Worm (Caenorhabditis elegans) whole organism, mixed stage, embryonic: ENCODE data around the gene col-137.
"Not testable (repeated sequence)": the region's sequence is repeated elsewhere in the genome, so short reads cannot be mapped to it uniquely, and the experiment has no call there.

Experiments
- M03D4.4 ChIP-seq: sonication (generic microtip); optimal IDR thresholded peaks from 2 replicates; lab custom pipeline; 2017; ENCODE audit warnings: mild to moderate bottlenecking, missing genetic modification characterization, missing compliant biosample characterization
- bed-3 ChIP-seq: fragments of 200-800 bp; sonication (Bioruptor generic); optimal IDR thresholded peaks from 3 replicates; lab custom pipeline; 2018; ENCODE audit warnings: mild to moderate bottlenecking, missing genetic modification characterization, moderate library complexity, missing compliant biosample characterization
- blmp-1 ChIP-seq: fragments of 150-350 bp; optimal IDR thresholded peaks from 2 replicates; lab custom pipeline; 2014; ENCODE audit warnings: missing biosample characterization, missing genetic modification characterization
- ceh-43 ChIP-seq: fragments of 200-800 bp; sonication (Bioruptor generic); optimal IDR thresholded peaks from 2 replicates; lab custom pipeline; 2018; ENCODE audit warnings: mild to moderate bottlenecking, missing genetic modification characterization, moderate library complexity, missing compliant biosample characterization
- ceh-83 ChIP-seq: fragments of 200-800 bp; sonication (Bioruptor generic); optimal IDR thresholded peaks from 2 replicates; lab custom pipeline; 2018; ENCODE audit warnings: mild to moderate bottlenecking, missing genetic modification characterization, missing compliant biosample characterization
- ces-1 ChIP-seq: fragments of 150-350 bp; optimal IDR thresholded peaks from 2 replicates; lab custom pipeline; 2014; ENCODE audit warnings: missing biosample characterization, missing genetic modification reagents, missing genetic modification characterization
- cnd-1 ChIP-seq: fragments of 200-800 bp; sonication (Bioruptor generic); optimal IDR thresholded peaks from 2 replicates; lab custom pipeline; 2018; ENCODE audit warnings: mild to moderate bottlenecking, missing genetic modification characterization, missing compliant biosample characterization
- drap-1 ChIP-seq: fragments of 200-800 bp; sonication (Bioruptor generic); optimal IDR thresholded peaks from 3 replicates; lab custom pipeline; 2018; ENCODE audit warnings: mild to moderate bottlenecking, missing genetic modification characterization, missing compliant biosample characterization
- elt-3 ChIP-seq: fragments of 150-350 bp; optimal IDR thresholded peaks from 2 replicates; lab custom pipeline; 2014; ENCODE audit warnings: missing biosample characterization, missing genetic modification characterization
- flh-1 ChIP-seq: fragments of 200-800 bp; sonication (Bioruptor generic); optimal IDR thresholded peaks from 2 replicates; lab custom pipeline; 2018; ENCODE audit warnings: mild to moderate bottlenecking, missing genetic modification characterization, moderate library complexity, missing compliant biosample characterization
- hlh-1 ChIP-seq: fragments of 150-350 bp; optimal IDR thresholded peaks from 2 replicates; lab custom pipeline; 2014; ENCODE audit warnings: missing biosample characterization, missing genetic modification reagents, missing genetic modification characterization
- lin-13 ChIP-seq: fragments of 150-350 bp; optimal IDR thresholded peaks from 2 replicates; lab custom pipeline; 2014; ENCODE audit warnings: missing biosample characterization, missing genetic modification characterization
- lin-32 ChIP-seq: fragments of 200-800 bp; sonication (Bioruptor generic); optimal IDR thresholded peaks from 2 replicates; lab custom pipeline; 2018; ENCODE audit warnings: mild to moderate bottlenecking, missing genetic modification characterization, missing compliant biosample characterization
- lsy-2 ChIP-seq: fragments of 150-350 bp; optimal IDR thresholded peaks from 2 replicates; lab custom pipeline; 2014; ENCODE audit warnings: missing biosample characterization, missing genetic modification characterization
- mab-5 ChIP-seq: fragments of 150-350 bp; optimal IDR thresholded peaks from 2 replicates; lab custom pipeline; 2014; ENCODE audit warnings: missing biosample characterization, missing genetic modification characterization
- mls-2 ChIP-seq: sonication (generic microtip); optimal IDR thresholded peaks from 2 replicates; lab custom pipeline; 2016; ENCODE audit warnings: mild to moderate bottlenecking, missing genetic modification characterization, moderate library complexity, missing compliant biosample characterization
- nhr-12 ChIP-seq: fragments of 150-350 bp; optimal IDR thresholded peaks from 2 replicates; lab custom pipeline; 2014; ENCODE audit warnings: missing biosample characterization, missing genetic modification characterization
- nhr-2 ChIP-seq: fragments of 150-350 bp; optimal IDR thresholded peaks from 2 replicates; lab custom pipeline; 2014; ENCODE audit warnings: missing biosample characterization, missing genetic modification characterization
- nhr-237 ChIP-seq: fragments of 150-350 bp; optimal IDR thresholded peaks from 2 replicates; lab custom pipeline; 2014; ENCODE audit warnings: missing biosample characterization, missing genetic modification characterization
- pha-4 ChIP-seq: fragments of 150-350 bp; optimal IDR thresholded peaks from 2 replicates; lab custom pipeline; 2018; ENCODE audit warnings: missing biosample characterization, missing genetic modification reagents, missing genetic modification characterization
- sem-2 ChIP-seq: fragments of 200-800 bp; sonication (Bioruptor generic); optimal IDR thresholded peaks from 2 replicates; lab custom pipeline; 2018; ENCODE audit warnings: mild to moderate bottlenecking, missing genetic modification characterization, missing compliant biosample characterization
- snpc-4 ChIP-seq: fragments of 150-350 bp; optimal IDR thresholded peaks from 2 replicates; lab custom pipeline; 2014; ENCODE audit warnings: missing biosample characterization, missing genetic modification characterization
- sptf-1 ChIP-seq: sonication (generic microtip); optimal IDR thresholded peaks from 2 replicates; lab custom pipeline; 2017; ENCODE audit warnings: mild to moderate bottlenecking, missing genetic modification characterization, moderate library complexity, missing compliant biosample characterization
- tbx-8 ChIP-seq: fragments of 200-800 bp; sonication (Bioruptor generic); optimal IDR thresholded peaks from 2 replicates; lab custom pipeline; 2018; ENCODE audit warnings: mild to moderate bottlenecking, missing genetic modification characterization, moderate library complexity, missing compliant biosample characterization
- unc-120 ChIP-seq: sonication (generic microtip); optimal IDR thresholded peaks from 2 replicates; lab custom pipeline; 2017; ENCODE audit warnings: missing genetic modification characterization, missing compliant biosample characterization; ENCODE audit not compliant: poor library complexity, severe bottlenecking
- unc-39 ChIP-seq: fragments of 150-350 bp; optimal IDR thresholded peaks from 2 replicates; lab custom pipeline; 2014; ENCODE audit warnings: missing biosample characterization, missing genetic modification characterization
- unc-62 ChIP-seq: fragments of 150-350 bp; optimal IDR thresholded peaks from 2 replicates; lab custom pipeline; 2014; ENCODE audit warnings: missing biosample characterization, missing genetic modification reagents, missing genetic modification characterization
- zip-8 ChIP-seq: fragments of 150-350 bp; optimal IDR thresholded peaks from 2 replicates; lab custom pipeline; 2014; ENCODE audit warnings: missing biosample characterization, missing genetic modification characterization
- ztf-11 ChIP-seq: fragments of 150-350 bp; optimal IDR thresholded peaks from 2 replicates; lab custom pipeline; 2014; ENCODE audit warnings: missing biosample characterization, missing genetic modification characterization

The col-137 gene

ce11 chrIV:16602676-16603075 is at the start of gene col-137:
Gene col-137, minus strand, starts transcription at chrIV:16602776.
- no peak for TF ChIP-seq drap-1 (GFP tag; lab: Kevin White, UChicago)
- TF ChIP-seq lin-13 (tag; lab: Kevin White, UChicago): no peak
- no peak for TF ChIP-seq lsy-2

- not testable (repeated sequence) for TF ChIP-seq sptf-1, hlh-1, nhr-237 (tag; lab: Kevin White, UChicago)
Observed at ce11 chrIV:16646192-16646544, 43.6 kb upstream of the col-137 start, which contains the start of gene Y51H4A.13. Gene Y51H4A.13, minus strand, starts transcription at chrIV:16646373.

- TF ChIP-seq nhr-2: no peak
- TF ChIP-seq mls-2 (tag; lab: Kevin White, UChicago): no peak
- no peak for TF ChIP-seq zip-8 (tag; lab: Kevin White, UChicago)
- TF ChIP-seq blmp-1: no peak
- no peak for TF ChIP-seq nhr-237 (tag; lab: Kevin White, UChicago)
- no peak for TF ChIP-seq lin-13 (tag; lab: Kevin White, UChicago)
- no peak for TF ChIP-seq sem-2 (GFP tag; lab: Kevin White, UChicago)
- no peak for TF ChIP-seq lin-32 (GFP tag; lab: Kevin White, UChicago)
- TF ChIP-seq elt-3 (tag; lab: Kevin White, UChicago): no peak
- TF ChIP-seq nhr-12 (tag; lab: Kevin White, UChicago): no peak
- TF ChIP-seq ceh-43 (GFP tag; lab: Kevin White, UChicago): no peak
- no peak for TF ChIP-seq snpc-4 (tag; lab: Kevin White, UChicago)
- TF ChIP-seq ceh-83 (GFP tag; lab: Kevin White, UChicago): no peak
- no peak for TF ChIP-seq unc-62 (GFP tag; lab: Kevin White, UChicago)
- no peak for TF ChIP-seq hlh-1 (tag; lab: Kevin White, UChicago)
Observed at ce11 chrIV:16645492-16646191, 43.1 kb upstream of the col-137 start.

- TF ChIP-seq mls-2 (tag; lab: Kevin White, UChicago) (no peak), unc-62 (GFP tag; lab: Kevin White, UChicago) (no peak), pha-4 (tag; lab: Kevin White, UChicago) (no peak), nhr-12 (tag; lab: Kevin White, UChicago) (no peak), mab-5 (tag; lab: Kevin White, UChicago) (no peak), cnd-1 (tag; lab: Kevin White, UChicago) (no peak), elt-3 (tag; lab: Kevin White, UChicago) (no peak), flh-1 (no peak), zip-8 (tag; lab: Kevin White, UChicago) (no peak)
Observed at ce11 chrIV:16643782-16644181, 41.2 kb upstream of the col-137 start.

- TF ChIP-seq tbx-8 (GFP tag; lab: Kevin White, UChicago): no peak
- no peak for TF ChIP-seq ceh-83 (GFP tag; lab: Kevin White, UChicago)
- no peak for TF ChIP-seq unc-120 (tag; lab: Kevin White, UChicago)
- TF ChIP-seq ceh-43 (GFP tag; lab: Kevin White, UChicago): no peak
- no peak for TF ChIP-seq M03D4.4 (tag; lab: Kevin White, UChicago)
- TF ChIP-seq lin-13 (tag; lab: Kevin White, UChicago): no peak
- no peak for TF ChIP-seq pha-4 (tag; lab: Kevin White, UChicago)
- no peak for TF ChIP-seq snpc-4 (tag; lab: Kevin White, UChicago)
- TF ChIP-seq flh-1: no peak
Observed at ce11 chrIV:16630622-16631021, 28.0 kb upstream of the col-137 start, which contains the start of gene fipr-27. Gene fipr-27, plus strand, starts transcription at chrIV:16630922.

ce11 chrIV:16629815-16630214 is 27.2 kb upstream of the col-137 start:
- TF ChIP-seq M03D4.4 (tag; lab: Kevin White, UChicago): no peak
- TF ChIP-seq ztf-11: no peak
- no peak for TF ChIP-seq ces-1 (GFP tag; lab: Kevin White, UChicago)
- TF ChIP-seq ceh-43 (GFP tag; lab: Kevin White, UChicago): no peak
- no peak for TF ChIP-seq pha-4 (tag; lab: Kevin White, UChicago)
- TF ChIP-seq bed-3 (GFP tag; lab: Kevin White, UChicago): no peak
- no peak for TF ChIP-seq tbx-8 (GFP tag; lab: Kevin White, UChicago)
- TF ChIP-seq unc-120 (tag; lab: Kevin White, UChicago): no peak
- TF ChIP-seq lsy-2: no peak
- TF ChIP-seq zip-8 (tag; lab: Kevin White, UChicago): no peak
- no peak for TF ChIP-seq nhr-12 (tag; lab: Kevin White, UChicago)
- TF ChIP-seq unc-62 (GFP tag; lab: Kevin White, UChicago): no peak
- no peak for TF ChIP-seq unc-39 (tag; lab: Kevin White, UChicago)
- no peak for TF ChIP-seq lin-32 (GFP tag; lab: Kevin White, UChicago)
- no peak for TF ChIP-seq drap-1 (GFP tag; lab: Kevin White, UChicago)
- no peak for TF ChIP-seq snpc-4 (tag; lab: Kevin White, UChicago)
